In genomic region chr3R:8545915-8546314, dm6 we compare ENCODE assay signal across 3 fruit fly cellular contexts.
TF ChIP-seq lines count a peak whose summit lies in the region.

No protein-coding gene starts in this region.

- no peak for TF ChIP-seq CTCF in whole organism, embryonic (GFP tag; optimal IDR thresholded peaks at IDR 0.05; lab: Kevin White, UChicago)

TF ChIP-seq in whole organism, embryonic, 481 proteins besides CTCF, POLR2A, EP300 and RAD21:
- TF ChIP-seq HLH4C (GFP tag; IDR thresholded peaks at IDR 0.05; lab: Robert Waterston, UW; ENCODE audit: partially characterized antibody) (no peak), Hr39 (optimal IDR thresholded peaks at IDR 0.05; lab: Kevin White, UChicago) (no peak), fd64A (GFP tag; optimal IDR thresholded peaks at IDR 0.05; lab: Kevin White, UChicago) (no peak), Bdp1 (GFP tag; optimal IDR thresholded peaks at IDR 0.05; lab: Kevin White, UChicago) (no peak), jumu (GFP tag; optimal IDR thresholded peaks at IDR 0.05; lab: Kevin White, UChicago) (no peak), CG11247 (GFP tag; IDR thresholded peaks at IDR 0.05; lab: Robert Waterston, UW) (no peak), CG12744 (GFP tag; optimal IDR thresholded peaks at IDR 0.05; lab: Kevin White, UChicago) (no peak), scrt (GFP tag; optimal IDR thresholded peaks at IDR 0.05; lab: Kevin White, UChicago) (no peak), lab (GFP tag; optimal IDR thresholded peaks at IDR 0.05; lab: Kevin White, UChicago) (peak; percentile 43), fd96Cb (tag; optimal IDR thresholded peaks at IDR 0.05; lab: Kevin White, UChicago) (no peak), Hr3 (GFP tag; optimal IDR thresholded peaks at IDR 0.05; lab: Kevin White, UChicago) (no peak), sima (GFP tag; optimal IDR thresholded peaks at IDR 0.05; lab: Kevin White, UChicago) (no peak), PHDP (tag; optimal IDR thresholded peaks at IDR 0.05; lab: Kevin White, UChicago) (no peak), MBD-R2 (GFP tag; IDR thresholded peaks at IDR 0.05; lab: Robert Waterston, UW) (no peak), stwl (tag; optimal IDR thresholded peaks at IDR 0.05; lab: Kevin White, UChicago) (no peak), Hmr (GFP tag; optimal IDR thresholded peaks at IDR 0.05; lab: Kevin White, UChicago) (peak; percentile 41), Ptx1 (GFP tag; IDR thresholded peaks at IDR 0.05; lab: Robert Waterston, UW) (no peak), seq (GFP tag; IDR thresholded peaks at IDR 0.05; lab: Robert Waterston, UW) (no peak), CG18599 (GFP tag; optimal IDR thresholded peaks at IDR 0.05; lab: Kevin White, UChicago) (peak; percentile 69), hth (optimal IDR thresholded peaks at IDR 0.05; lab: Kevin White, UChicago) (no peak), CG15514 (GFP tag; optimal IDR thresholded peaks at IDR 0.05; lab: Kevin White, UChicago) (peak; percentile 1), Sin3A (optimal IDR thresholded peaks at IDR 0.05; lab: Kevin White, UChicago) (no peak), CG1603 (tag; optimal IDR thresholded peaks at IDR 0.05; lab: Kevin White, UChicago) (no peak), fu2 (GFP tag; optimal IDR thresholded peaks at IDR 0.05; lab: Kevin White, UChicago) (no peak), CG14014 (GFP tag; IDR thresholded peaks at IDR 0.05; lab: Robert Waterston, UW) (no peak), CG11504 (tag; optimal IDR thresholded peaks at IDR 0.05; lab: Kevin White, UChicago) (peak; percentile 4), amos (GFP tag; IDR thresholded peaks at IDR 0.05; lab: Robert Waterston, UW; ENCODE audit: partially characterized antibody) (no peak), CG9932 (GFP tag; IDR thresholded peaks at IDR 0.05; lab: Robert Waterston, UW) (no peak)

TF ChIP-seq in whole organism, prepupa, 60 proteins besides CTCF, POLR2A, EP300 and RAD21:
- TF ChIP-seq svp (GFP tag; lab: Kevin White, UChicago) (peak; percentile 31), pdm3 (GFP tag; optimal IDR thresholded peaks at IDR 0.05; lab: Kevin White, UChicago) (no peak), dac (GFP tag; optimal IDR thresholded peaks at IDR 0.05; lab: Kevin White, UChicago) (no peak), CG6163 (GFP tag; IDR thresholded peaks at IDR 0.05; lab: Robert Waterston, UW) (peak; percentile 38; the same call in 1 of the 3 replicates)

TF ChIP-seq in whole organism, pupa, 21 proteins besides CTCF, POLR2A, EP300 and RAD21:
- TF ChIP-seq CG8159 (tag; optimal IDR thresholded peaks at IDR 0.05; lab: Kevin White, UChicago) (peak; percentile 59), CG13204 (GFP tag; optimal IDR thresholded peaks at IDR 0.05; lab: Kevin White, UChicago) (no peak), CG8301 (tag; optimal IDR thresholded peaks at IDR 0.05; lab: Kevin White, UChicago) (no peak), CG12605 (GFP tag; IDR thresholded peaks at IDR 0.05; lab: Robert Waterston, UW) (no peak), rn (GFP tag; IDR thresholded peaks at IDR 0.05; lab: Robert Waterston, UW) (no peak), CG15710 (tag; optimal IDR thresholded peaks at IDR 0.05; lab: Kevin White, UChicago) (no peak)
